Worm (Caenorhabditis elegans): ENCODE results near the gene F20B6.5.

DNA sequence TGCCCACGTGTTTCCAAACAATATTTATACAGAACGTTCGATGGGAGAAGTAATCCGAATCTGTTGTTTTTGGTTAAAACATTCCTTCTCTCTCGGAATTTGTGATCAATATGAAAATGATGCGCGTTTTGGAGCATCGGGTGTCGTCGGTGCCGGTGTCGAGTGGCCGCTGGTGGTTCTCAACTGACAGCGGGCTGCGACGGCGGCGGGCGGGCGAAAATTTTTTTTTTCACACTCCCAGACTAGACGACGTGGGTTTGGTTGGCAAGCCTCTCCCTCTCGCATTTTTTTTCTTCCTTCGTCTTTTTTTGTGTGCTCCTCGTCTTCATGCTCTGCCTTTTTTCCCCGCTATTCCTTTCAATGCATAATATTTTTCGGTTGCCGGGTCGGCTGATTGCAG, 18.4 kb upstream of the F20B6.5 start, which contains the start of gene W01H2.2:
- no peak for TF ChIP-seq him-1 (tag; optimal IDR thresholded peaks at IDR 0.05)
- TF ChIP-seq dao-5 (tag; optimal IDR thresholded peaks at IDR 0.05): no peak
- TF ChIP-seq W03F9.2 (tag; optimal IDR thresholded peaks at IDR 0.05): no peak
